Fruit fly (Drosophila melanogaster): ENCODE results near the gene DIP-gamma.

DNA sequence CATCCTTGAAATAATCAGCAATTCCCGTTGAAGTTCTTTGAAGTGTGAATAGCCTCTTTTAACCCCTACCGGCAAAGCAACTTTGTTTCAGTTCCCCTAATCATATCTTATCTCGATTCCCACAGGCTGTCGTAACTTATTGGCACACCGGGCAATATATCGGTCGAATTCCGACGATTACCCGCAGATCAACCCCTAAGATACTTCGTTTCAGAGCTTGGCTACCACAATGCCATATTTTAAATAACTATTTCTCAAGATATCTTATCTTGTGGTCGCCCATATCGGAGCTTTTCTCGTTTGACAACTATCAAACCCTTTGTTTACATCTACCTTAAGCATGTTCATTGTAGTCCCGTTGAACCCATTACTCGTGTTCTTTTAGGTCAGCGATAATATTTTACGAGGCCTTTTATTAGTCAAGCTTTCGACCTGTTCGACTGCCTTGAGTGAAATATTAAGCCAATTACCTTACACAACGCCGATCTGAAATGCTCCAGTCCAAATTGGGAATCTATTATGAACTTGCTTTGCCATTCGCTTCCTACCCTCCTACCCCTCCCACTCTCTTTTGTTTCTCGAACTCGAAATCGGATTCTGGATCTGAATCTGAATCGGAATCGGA lies 71.1 kb downstream of the DIP-gamma start:
- TF ChIP-seq tj (GFP tag; optimal IDR thresholded peaks at IDR 0.05) (no peak), CG7101 (tag; optimal IDR thresholded peaks at IDR 0.05) (no peak), CG1620 (GFP tag; optimal IDR thresholded peaks at IDR 0.05) (no peak)
